Fruit fly (Drosophila melanogaster) whole organism, embryonic: ENCODE results near the gene CG34353.
A peak's percentile ranks its signal among the peaks of the same experiment; 100 is the strongest.

Source experiments
- B-H1 ChIP-seq: fragments of 200-800 bp; sonication (Bioruptor generic); IDR thresholded peaks from 3 replicates; pipeline ENCODE4 v1.3.6; 2022; ENCODE audit warnings: missing biosample characterization, missing genetic modification characterization
- C15 ChIP-seq: fragments of 200-800 bp; sonication (Bioruptor generic); IDR thresholded peaks from 3 replicates; pipeline ENCODE4 v1.3.6; 2022; ENCODE audit warnings: missing biosample characterization, missing genetic modification characterization
- CG10321 ChIP-seq: fragments of 200-800 bp; sonication (Bioruptor generic); IDR thresholded peaks from 2 replicates; pipeline ENCODE4 v1.3.6; 2022; ENCODE audit warnings: missing biosample characterization, missing genetic modification characterization
- CG10366 ChIP-seq: fragments of 200-800 bp; sonication (Bioruptor generic); IDR thresholded peaks from 2 replicates; pipeline ENCODE4 v1.3.6; 2022; ENCODE audit warnings: missing biosample characterization, missing genetic modification characterization
- CG11093 ChIP-seq: fragments of 200-800 bp; sonication (Bioruptor generic); IDR thresholded peaks from 3 replicates; pipeline ENCODE4 v1.3.6; 2022; ENCODE audit warnings: missing biosample characterization, missing genetic modification characterization
- CG11456 ChIP-seq: fragments of 200-800 bp; sonication (Bioruptor generic); IDR thresholded peaks from 3 replicates; pipeline ENCODE4 v1.3.6; 2022; ENCODE audit warnings: missing biosample characterization, missing genetic modification characterization
- CG11695 ChIP-seq: fragments of 200-800 bp; sonication (Bioruptor generic); IDR thresholded peaks from 3 replicates; pipeline ENCODE4 v1.3.6; 2022; ENCODE audit warnings: missing biosample characterization, missing genetic modification characterization
- CG12104 ChIP-seq: fragments of 200-800 bp; sonication (Bioruptor generic); optimal IDR thresholded peaks from 3 replicates; lab custom pipeline; 2016; ENCODE audit warnings: missing biosample characterization, missing genetic modification characterization
- CG12769 ChIP-seq: fragments of 200-800 bp; sonication (Bioruptor generic); optimal IDR thresholded peaks from 2 replicates; lab custom pipeline; 2019; ENCODE audit warnings: missing biosample characterization, mild to moderate bottlenecking, missing genetic modification characterization, moderate library complexity
- CG1529 ChIP-seq: fragments of 200-800 bp; sonication (Bioruptor generic); optimal IDR thresholded peaks from 3 replicates; lab custom pipeline; 2018; ENCODE audit warnings: missing biosample characterization, missing genetic modification characterization
- CG16815 ChIP-seq: fragments of 200-800 bp; sonication (Bioruptor generic); optimal IDR thresholded peaks from 3 replicates; lab custom pipeline; 2017; ENCODE audit warnings: missing biosample characterization, mild to moderate bottlenecking, missing genetic modification characterization
- CG18619 ChIP-seq: fragments of 200-800 bp; sonication (Bioruptor generic); optimal IDR thresholded peaks from 3 replicates; lab custom pipeline; 2017; ENCODE audit warnings: missing biosample characterization, mild to moderate bottlenecking, missing genetic modification characterization
- CG2129 ChIP-seq: fragments of 200-800 bp; sonication (Bioruptor generic); IDR thresholded peaks from 2 replicates; pipeline ENCODE4 v1.3.6; 2022; ENCODE audit warnings: missing biosample characterization, missing genetic modification characterization; ENCODE audit not compliant: partially characterized antibody
- CG2678 ChIP-seq: fragments of 200-800 bp; sonication (Bioruptor generic); optimal IDR thresholded peaks from 3 replicates; lab custom pipeline; 2019; ENCODE audit warnings: missing biosample characterization, mild to moderate bottlenecking, missing genetic modification characterization, moderate library complexity
- CG4854 ChIP-seq: fragments of 200-800 bp; sonication (Bioruptor generic); optimal IDR thresholded peaks from 2 replicates; lab custom pipeline; 2016; ENCODE audit warnings: missing biosample characterization, missing genetic modification characterization, inconsistent platforms
- CG6654 ChIP-seq: fragments of 200-800 bp; sonication (Bioruptor generic); optimal IDR thresholded peaks from 2 replicates; lab custom pipeline; 2017; ENCODE audit warnings: missing biosample characterization, mild to moderate bottlenecking, missing genetic modification characterization
- CG8924 ChIP-seq: fragments of 200-800 bp; optimal IDR thresholded peaks from 3 replicates; lab custom pipeline; 2019; ENCODE audit warnings: missing biosample characterization, mild to moderate bottlenecking, missing genetic modification characterization, moderate library complexity
- Camta ChIP-seq: fragments of 200-800 bp; sonication (Bioruptor generic); optimal IDR thresholded peaks from 2 replicates; lab custom pipeline; 2016; ENCODE audit warnings: missing biosample characterization, missing genetic modification characterization
- Dfd ChIP-seq, 2 experiments: fragments of >200 bp; optimal IDR thresholded peaks; 2 replicates each; lab custom pipeline; 2017; ENCODE audit warnings: missing biosample characterization in 2 of 2, missing genetic modification characterization in 2 of 2
- HLH3B ChIP-seq: fragments of 200-800 bp; sonication (Bioruptor generic); IDR thresholded peaks from 2 replicates; pipeline ENCODE4 v1.3.6; 2022; ENCODE audit warnings: missing biosample characterization, missing genetic modification characterization
- Hmr ChIP-seq: fragments of 200-800 bp; sonication (Bioruptor generic); optimal IDR thresholded peaks from 3 replicates; lab custom pipeline; 2017; ENCODE audit warnings: mild to moderate bottlenecking, missing biosample characterization, missing genetic modification reagents, missing genetic modification characterization
- Hr78 ChIP-seq, 2 experiments: fragments of 200-800 bp in 1 of 2; fragments of >200 bp in 1 of 2; sonication (Bioruptor generic) in 1 of 2; optimal IDR thresholded peaks; 2 replicates each; lab custom pipeline; 2017 to 2019; ENCODE audit warnings: missing biosample characterization in 2 of 2, missing genetic modification characterization in 2 of 2, mild to moderate bottlenecking in 1 of 2, moderate library complexity in 1 of 2
- Max ChIP-seq: fragments of 200-800 bp; sonication (Bioruptor generic); optimal IDR thresholded peaks from 2 replicates; lab custom pipeline; 2016; ENCODE audit warnings: missing biosample characterization, mild to moderate bottlenecking, missing genetic modification characterization
- Mes4 ChIP-seq: fragments of 200-800 bp; sonication (Bioruptor generic); optimal IDR thresholded peaks from 2 replicates; lab custom pipeline; 2016; ENCODE audit warnings: missing biosample characterization, missing genetic modification characterization
- Oaz ChIP-seq: fragments of 200-800 bp; sonication (Bioruptor generic); IDR thresholded peaks from 2 replicates; pipeline ENCODE4 v1.3.6; 2022; ENCODE audit warnings: missing biosample characterization, missing genetic modification characterization
- Oli ChIP-seq: fragments of 200-800 bp; sonication (Bioruptor generic); optimal IDR thresholded peaks from 2 replicates; lab custom pipeline; 2018; ENCODE audit warnings: missing biosample characterization, mild to moderate bottlenecking, missing genetic modification characterization, moderate library complexity
- Rfx ChIP-seq: fragments of 200-800 bp; sonication (Bioruptor generic); IDR thresholded peaks from 2 replicates; pipeline ENCODE4 v1.3.6; 2022; ENCODE audit warnings: missing biosample characterization, missing genetic modification characterization
- Sry-δ ChIP-seq: fragments of 200-800 bp; sonication (Bioruptor generic); optimal IDR thresholded peaks from 2 replicates; lab custom pipeline; 2016; ENCODE audit warnings: missing biosample characterization, missing genetic modification characterization
- Tbp ChIP-seq: fragments of >200 bp; optimal IDR thresholded peaks from 2 replicates; lab custom pipeline; 2018; ENCODE audit warnings: missing biosample characterization, missing genetic modification characterization
- Xbp1 ChIP-seq: fragments of 200-800 bp; sonication (Bioruptor generic); optimal IDR thresholded peaks from 3 replicates; lab custom pipeline; 2016; ENCODE audit warnings: missing biosample characterization, mild to moderate bottlenecking, missing genetic modification characterization
- al ChIP-seq: fragments of 200-800 bp; sonication (Bioruptor generic); IDR thresholded peaks from 2 replicates; pipeline ENCODE4 v1.3.6; 2022; ENCODE audit warnings: missing biosample characterization, missing genetic modification characterization
- bab2 ChIP-seq: fragments of 200-800 bp; sonication (Bioruptor generic); optimal IDR thresholded peaks from 2 replicates; lab custom pipeline; 2016; ENCODE audit warnings: missing biosample characterization, missing genetic modification characterization
- bbx ChIP-seq: fragments of 200-800 bp; sonication (Bioruptor generic); IDR thresholded peaks from 2 replicates; pipeline ENCODE4 v1.3.6; 2022; ENCODE audit warnings: missing biosample characterization, missing genetic modification characterization; ENCODE audit not compliant: partially characterized antibody
- cad ChIP-seq: fragments of >200 bp; optimal IDR thresholded peaks from 2 replicates; lab custom pipeline; 2017; ENCODE audit warnings: missing biosample characterization, missing genetic modification characterization
- caup ChIP-seq: fragments of 200-800 bp; sonication (Bioruptor generic); optimal IDR thresholded peaks from 3 replicates; lab custom pipeline; 2017; ENCODE audit warnings: missing biosample characterization, mild to moderate bottlenecking, missing genetic modification characterization, moderate library complexity; ENCODE audit not compliant: severe bottlenecking
- dmrt11E ChIP-seq: fragments of 200-800 bp; sonication (Bioruptor generic); optimal IDR thresholded peaks from 3 replicates; lab custom pipeline; 2018; ENCODE audit warnings: missing biosample characterization, mild to moderate bottlenecking, missing genetic modification characterization, moderate library complexity
- ems ChIP-seq: fragments of 200-800 bp; sonication (Bioruptor generic); optimal IDR thresholded peaks from 3 replicates; lab custom pipeline; 2016; ENCODE audit warnings: missing biosample characterization, missing genetic modification characterization
- gfzf ChIP-seq: fragments of 200-800 bp; sonication (Bioruptor generic); optimal IDR thresholded peaks from 2 replicates; lab custom pipeline; 2016; ENCODE audit warnings: missing biosample characterization, mild to moderate bottlenecking, missing genetic modification characterization, moderate library complexity
- grau ChIP-seq: fragments of 200-800 bp; optimal IDR thresholded peaks from 3 replicates; lab custom pipeline; 2019; ENCODE audit warnings: missing biosample characterization, mild to moderate bottlenecking, missing genetic modification characterization, moderate library complexity
- gro ChIP-seq: fragments of 200-800 bp; sonication (Bioruptor generic); optimal IDR thresholded peaks from 2 replicates; lab custom pipeline; 2016; ENCODE audit warnings: missing biosample characterization, missing genetic modification characterization
- jumu ChIP-seq: fragments of 200-800 bp; sonication (Bioruptor generic); optimal IDR thresholded peaks from 3 replicates; lab custom pipeline; 2016; ENCODE audit warnings: missing biosample characterization, missing genetic modification characterization
- knrl ChIP-seq: fragments of 200-800 bp; sonication (Bioruptor generic); IDR thresholded peaks from 3 replicates; pipeline ENCODE4 v1.3.6; 2022; ENCODE audit warnings: missing biosample characterization, missing genetic modification characterization; ENCODE audit not compliant: partially characterized antibody
- nau ChIP-seq: fragments of 200-800 bp; sonication (Bioruptor generic); optimal IDR thresholded peaks from 3 replicates; lab custom pipeline; 2017; ENCODE audit warnings: missing biosample characterization, mild to moderate bottlenecking, missing genetic modification characterization, missing genetic modification reagents
- onecut ChIP-seq: fragments of 200-800 bp; sonication (Bioruptor generic); IDR thresholded peaks from 2 replicates; pipeline ENCODE4 v1.3.6; 2022; ENCODE audit warnings: missing biosample characterization, missing genetic modification characterization
- peb ChIP-seq: fragments of 200-800 bp; sonication (Bioruptor generic); IDR thresholded peaks from 2 replicates; pipeline ENCODE4 v1.3.6; 2022; ENCODE audit warnings: missing biosample characterization, missing genetic modification characterization
- sc ChIP-seq, 3 experiments: fragments of >200 bp in 2 of 3; fragments of 200-800 bp in 1 of 3; sonication (Bioruptor generic) in 1 of 3; optimal IDR thresholded peaks; 2 replicates in 2 of 3; 3 replicates in 1 of 3; lab custom pipeline; 2017; ENCODE audit warnings: mild to moderate bottlenecking in 1 of 3, missing biosample characterization in 1 of 3, missing genetic modification characterization in 1 of 3, missing genetic modification reagents in 1 of 3
- scrt ChIP-seq: fragments of 200-800 bp; sonication (Bioruptor generic); optimal IDR thresholded peaks from 2 replicates; lab custom pipeline; 2018; ENCODE audit warnings: missing biosample characterization, mild to moderate bottlenecking, missing genetic modification characterization, moderate library complexity
- sd ChIP-seq: fragments of 200-800 bp; sonication (Bioruptor generic); optimal IDR thresholded peaks from 3 replicates; lab custom pipeline; 2018; ENCODE audit warnings: missing biosample characterization, mild to moderate bottlenecking, missing genetic modification characterization, moderate library complexity
- slou ChIP-seq: fragments of 200-800 bp; sonication (Bioruptor generic); optimal IDR thresholded peaks from 3 replicates; lab custom pipeline; 2016; ENCODE audit warnings: missing biosample characterization, missing genetic modification characterization
- twi ChIP-seq: fragments of 200-800 bp; optimal IDR thresholded peaks from 2 replicates; lab custom pipeline; 2019; ENCODE audit warnings: missing biosample characterization, mild to moderate bottlenecking, missing genetic modification characterization, moderate library complexity
- z ChIP-seq: fragments of 200-800 bp; sonication (Bioruptor generic); IDR thresholded peaks from 3 replicates; pipeline ENCODE4 v1.3.6; 2022; ENCODE audit warnings: missing biosample characterization, missing genetic modification characterization

Gene CG34353

DNA sequence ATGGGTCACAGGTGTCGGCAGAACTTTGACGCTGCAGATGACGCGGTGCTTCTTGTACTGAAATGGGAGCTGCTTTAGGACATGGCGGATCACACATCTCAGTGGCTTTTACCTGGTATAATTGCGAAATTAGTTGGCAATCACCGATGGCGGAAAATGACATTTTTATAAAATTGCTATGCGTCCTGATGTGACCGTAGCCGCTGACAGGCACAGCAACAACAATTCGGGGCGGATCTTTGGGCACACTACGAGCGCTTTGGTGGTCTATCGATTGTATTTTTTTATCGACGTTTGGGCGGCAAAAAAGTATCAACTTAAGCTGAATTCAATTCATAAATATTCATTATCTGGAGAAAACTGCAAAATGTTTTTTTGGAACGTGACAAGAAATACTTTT, 48.2 kb upstream of the CG34353 start, which contains the start of gene CG4951 (continued):
- no peak for TF ChIP-seq HLH3B (GFP tag; lab: Robert Waterston, UW)
- no peak for TF ChIP-seq CG18619
- no peak for TF ChIP-seq al (GFP tag; lab: Robert Waterston, UW)
- no peak for TF ChIP-seq Xbp1 (GFP tag; lab: Kevin White, UChicago)
- no peak for TF ChIP-seq twi (tag; lab: Kevin White, UChicago)
- TF ChIP-seq B-H1, result no peak
- no peak for TF ChIP-seq Oli (tag; lab: Kevin White, UChicago)
- TF ChIP-seq cad (GFP tag; lab: Kevin White, UChicago), result no peak
- no peak for TF ChIP-seq CG12769
- no peak for TF ChIP-seq sc (optimal IDR thresholded peaks at IDR 0.05; lab: Kevin White, UChicago)
- TF ChIP-seq sc (GFP tag; optimal IDR thresholded peaks at IDR 0.05; lab: Kevin White, UChicago), result no peak
- TF ChIP-seq peb (GFP tag; lab: Robert Waterston, UW), result no peak
- TF ChIP-seq scrt, result no peak
- TF ChIP-seq Hr78 (GFP tag; optimal IDR thresholded peaks at IDR 0.05; lab: Kevin White, UChicago), result no peak
- no peak for TF ChIP-seq CG12104
- TF ChIP-seq Max (GFP tag; lab: Kevin White, UChicago), result no peak
- no peak for TF ChIP-seq Camta (GFP tag; lab: Kevin White, UChicago)
- TF ChIP-seq Tbp (GFP tag; lab: Kevin White, UChicago), result no peak
- TF ChIP-seq CG11695 (GFP tag; lab: Robert Waterston, UW), result no peak
- TF ChIP-seq Dfd (GFP tag; optimal IDR thresholded peaks at IDR 0.05; lab: Kevin White, UChicago), result no peak
- no peak for TF ChIP-seq CG10321 (GFP tag; lab: Robert Waterston, UW)
- TF ChIP-seq bab2 (GFP tag; lab: Kevin White, UChicago), result no peak
- no peak for TF ChIP-seq dmrt11E
- TF ChIP-seq CG11456, result no peak
- TF ChIP-seq CG16815 (GFP tag; lab: Kevin White, UChicago), result no peak
- TF ChIP-seq Sry-δ (GFP tag; lab: Kevin White, UChicago), result peak; percentile 58
- TF ChIP-seq C15 (GFP tag; lab: Robert Waterston, UW), result no peak
- no peak for TF ChIP-seq Rfx
- TF ChIP-seq CG11093 (GFP tag; lab: Robert Waterston, UW), result no peak
- no peak for TF ChIP-seq sd (tag; lab: Kevin White, UChicago)
- no peak for TF ChIP-seq nau (GFP tag; lab: Kevin White, UChicago)
- peak; percentile 63; the same call in 1 of the 2 replicates for TF ChIP-seq bbx (GFP tag; lab: Robert Waterston, UW)
- TF ChIP-seq onecut, result no peak
- no peak for TF ChIP-seq CG1529 (GFP tag; lab: Kevin White, UChicago)
- no peak for TF ChIP-seq z
- no peak for TF ChIP-seq slou
- TF ChIP-seq gfzf (GFP tag; lab: Kevin White, UChicago), result peak; percentile 79
- TF ChIP-seq CG4854 (GFP tag; lab: Kevin White, UChicago), result no peak
- TF ChIP-seq knrl, result peak; percentile 32; the same call in 1 of the 3 replicates
- no peak for TF ChIP-seq CG10366 (GFP tag; lab: Robert Waterston, UW)
- TF ChIP-seq grau (tag; lab: Kevin White, UChicago), result no peak
- no peak for TF ChIP-seq caup (GFP tag; lab: Kevin White, UChicago)
- TF ChIP-seq CG2678, result no peak
- TF ChIP-seq Hmr, result no peak
- TF ChIP-seq gro, result no peak
- TF ChIP-seq Mes4, result no peak
- TF ChIP-seq jumu (GFP tag; lab: Kevin White, UChicago), result no peak
- no peak for TF ChIP-seq ems
- no peak for TF ChIP-seq CG2129 (GFP tag; lab: Robert Waterston, UW)
- TF ChIP-seq CG8924 (tag; lab: Kevin White, UChicago), result no peak
- TF ChIP-seq Oaz (GFP tag; lab: Robert Waterston, UW), result no peak
- no peak for TF ChIP-seq CG6654
